Fruit fly (Drosophila melanogaster) whole organism, embryonic: ENCODE measurements around the gene LSm3.

Source experiments
- Abd-B ChIP-seq: fragments of 200-800 bp; sonication (Bioruptor generic); optimal IDR thresholded peaks from 2 replicates; lab custom pipeline; 2018; ENCODE audit warnings: missing biosample characterization, mild to moderate bottlenecking, missing genetic modification characterization, moderate library complexity
- Bteb2 ChIP-seq: fragments of 200-800 bp; sonication (Bioruptor generic); optimal IDR thresholded peaks from 2 replicates; lab custom pipeline; 2016; ENCODE audit warnings: missing biosample characterization, missing genetic modification characterization
- C15 ChIP-seq: fragments of 200-800 bp; sonication (Bioruptor generic); IDR thresholded peaks from 3 replicates; pipeline ENCODE4 v1.3.6; 2022; ENCODE audit warnings: missing biosample characterization, missing genetic modification characterization
- CG10209 ChIP-seq: fragments of 200-800 bp; sonication (Bioruptor generic); optimal IDR thresholded peaks from 3 replicates; lab custom pipeline; 2017; ENCODE audit warnings: missing biosample characterization, mild to moderate bottlenecking, missing genetic modification characterization, missing genetic modification reagents
- CG10274 ChIP-seq: fragments of 200-800 bp; sonication (Bioruptor generic); optimal IDR thresholded peaks from 3 replicates; lab custom pipeline; 2017; ENCODE audit warnings: missing biosample characterization, mild to moderate bottlenecking, missing genetic modification characterization
- CG11085 ChIP-seq: fragments of 200-800 bp; sonication (Bioruptor generic); IDR thresholded peaks from 2 replicates; pipeline ENCODE4 v1.3.6; 2022; ENCODE audit warnings: missing biosample characterization, missing genetic modification characterization
- CG13424 ChIP-seq: fragments of 200-800 bp; sonication (Bioruptor generic); optimal IDR thresholded peaks from 2 replicates; lab custom pipeline; 2019; ENCODE audit warnings: missing biosample characterization, mild to moderate bottlenecking, missing genetic modification characterization, moderate library complexity
- CG13624 ChIP-seq: fragments of 200-800 bp; sonication (Bioruptor generic); optimal IDR thresholded peaks from 2 replicates; lab custom pipeline; 2016; ENCODE audit warnings: missing biosample characterization, missing genetic modification characterization
- CG13894 ChIP-seq: fragments of 200-800 bp; sonication (Bioruptor generic); optimal IDR thresholded peaks from 3 replicates; lab custom pipeline; 2018; ENCODE audit warnings: missing biosample characterization, mild to moderate bottlenecking, missing genetic modification characterization, moderate library complexity
- CG15601 ChIP-seq: fragments of 200-800 bp; sonication (Bioruptor generic); optimal IDR thresholded peaks from 3 replicates; lab custom pipeline; 2019; ENCODE audit warnings: missing biosample characterization, mild to moderate bottlenecking, missing genetic modification characterization, moderate library complexity
- CG17328 ChIP-seq: fragments of 200-800 bp; sonication (Bioruptor generic); IDR thresholded peaks from 2 replicates; pipeline ENCODE4 v1.3.6; 2022; ENCODE audit warnings: missing biosample characterization, missing genetic modification characterization
- CG17912 ChIP-seq: fragments of 200-800 bp; sonication (Bioruptor generic); optimal IDR thresholded peaks from 2 replicates; lab custom pipeline; 2018; ENCODE audit warnings: missing biosample characterization, mild to moderate bottlenecking, missing genetic modification characterization
- CG2678 ChIP-seq: fragments of 200-800 bp; sonication (Bioruptor generic); optimal IDR thresholded peaks from 3 replicates; lab custom pipeline; 2019; ENCODE audit warnings: missing biosample characterization, mild to moderate bottlenecking, missing genetic modification characterization, moderate library complexity
- CG33213 ChIP-seq: fragments of 200-800 bp; sonication (Bioruptor generic); optimal IDR thresholded peaks from 3 replicates; lab custom pipeline; 2016; ENCODE audit warnings: missing biosample characterization, missing genetic modification characterization
- CG3838 ChIP-seq: fragments of 200-800 bp; sonication (Bioruptor generic); optimal IDR thresholded peaks from 3 replicates; lab custom pipeline; 2016; ENCODE audit warnings: missing biosample characterization, missing genetic modification characterization
- CG42726 ChIP-seq: fragments of 200-800 bp; sonication (Bioruptor generic); IDR thresholded peaks from 2 replicates; pipeline ENCODE4 v1.3.6; 2022; ENCODE audit warnings: missing biosample characterization, missing genetic modification characterization; ENCODE audit not compliant: partially characterized antibody
- CG4282 ChIP-seq: fragments of 200-800 bp; sonication (Bioruptor generic); optimal IDR thresholded peaks from 2 replicates; lab custom pipeline; 2016; ENCODE audit warnings: missing biosample characterization, missing genetic modification characterization
- CG7271 ChIP-seq: fragments of 200-800 bp; sonication (Bioruptor generic); optimal IDR thresholded peaks from 2 replicates; lab custom pipeline; 2018; ENCODE audit warnings: missing biosample characterization, mild to moderate bottlenecking, missing genetic modification characterization, moderate library complexity
- CG8388 ChIP-seq: fragments of 200-800 bp; sonication (Bioruptor generic); optimal IDR thresholded peaks from 2 replicates; lab custom pipeline; 2019; ENCODE audit warnings: missing biosample characterization, mild to moderate bottlenecking, missing genetic modification characterization, moderate library complexity
- CG9215 ChIP-seq: fragments of 200-800 bp; sonication (Bioruptor generic); IDR thresholded peaks from 2 replicates; pipeline ENCODE4 v1.3.6; 2022; ENCODE audit warnings: missing biosample characterization, missing genetic modification characterization
- CG9797 ChIP-seq: fragments of 200-800 bp; sonication (Bioruptor generic); optimal IDR thresholded peaks from 3 replicates; lab custom pipeline; 2018; ENCODE audit warnings: missing biosample characterization, mild to moderate bottlenecking, missing genetic modification characterization
- CG9876 ChIP-seq: fragments of 200-800 bp; sonication (Bioruptor generic); optimal IDR thresholded peaks from 2 replicates; lab custom pipeline; 2016; ENCODE audit warnings: missing biosample characterization, missing genetic modification characterization
- CoRest ChIP-seq: fragments of 200-800 bp; sonication (Bioruptor generic); optimal IDR thresholded peaks from 3 replicates; lab custom pipeline; 2018; ENCODE audit warnings: missing biosample characterization, mild to moderate bottlenecking, missing genetic modification characterization, moderate library complexity
- D19A ChIP-seq: fragments of 200-800 bp; optimal IDR thresholded peaks from 3 replicates; lab custom pipeline; 2019; ENCODE audit warnings: missing biosample characterization, mild to moderate bottlenecking, missing genetic modification characterization, moderate library complexity
- Ets97D ChIP-seq: fragments of 200-800 bp; sonication (Bioruptor generic); optimal IDR thresholded peaks from 3 replicates; lab custom pipeline; 2016; ENCODE audit warnings: missing biosample characterization, missing genetic modification characterization
- Hmx ChIP-seq: fragments of 200-800 bp; sonication (Bioruptor generic); optimal IDR thresholded peaks from 2 replicates; lab custom pipeline; 2016; ENCODE audit warnings: missing biosample characterization, missing genetic modification characterization
- MESR4 ChIP-seq: fragments of 200-800 bp; sonication (Bioruptor generic); optimal IDR thresholded peaks from 2 replicates; lab custom pipeline; 2018; ENCODE audit warnings: missing biosample characterization, mild to moderate bottlenecking, missing genetic modification characterization, moderate library complexity
- MTF-1 ChIP-seq: fragments of 200-800 bp; sonication (Bioruptor generic); optimal IDR thresholded peaks from 2 replicates; lab custom pipeline; 2018; ENCODE audit warnings: missing biosample characterization, mild to moderate bottlenecking, missing genetic modification characterization, borderline replicate concordance
- Pdp1 ChIP-seq, 2 experiments: fragments of 200-800 bp; sonication (Bioruptor generic); optimal IDR thresholded peaks; 3 replicates each; lab custom pipeline; 2016; ENCODE audit warnings: missing biosample characterization in 2 of 2, missing genetic modification characterization in 2 of 2, mild to moderate bottlenecking in 1 of 2, moderate library complexity in 1 of 2
- Sox100B ChIP-seq: fragments of 200-800 bp; sonication (Bioruptor generic); optimal IDR thresholded peaks from 3 replicates; lab custom pipeline; 2018; ENCODE audit warnings: missing biosample characterization, mild to moderate bottlenecking, missing genetic modification characterization
- ara ChIP-seq: fragments of 200-800 bp; sonication (Bioruptor generic); IDR thresholded peaks from 2 replicates; pipeline ENCODE4 v1.3.6; 2022; ENCODE audit warnings: missing biosample characterization, missing genetic modification characterization
- bcd ChIP-seq: fragments of 200-800 bp; sonication (Bioruptor generic); optimal IDR thresholded peaks from 2 replicates; lab custom pipeline; 2017; ENCODE audit warnings: missing biosample characterization, mild to moderate bottlenecking, missing genetic modification characterization
- cas ChIP-seq: fragments of 200-800 bp; sonication (Bioruptor generic); IDR thresholded peaks from 2 replicates; pipeline ENCODE4 v1.3.6; 2022; ENCODE audit warnings: missing biosample characterization, missing genetic modification characterization
- ci ChIP-seq: fragments of 200-800 bp; sonication (Bioruptor generic); IDR thresholded peaks from 3 replicates; pipeline ENCODE4 v1.3.6; 2022; ENCODE audit warnings: missing biosample characterization, missing genetic modification characterization
- dmrt99B ChIP-seq: fragments of 200-800 bp; sonication (Bioruptor generic); optimal IDR thresholded peaks from 2 replicates; lab custom pipeline; 2018; ENCODE audit warnings: missing biosample characterization, mild to moderate bottlenecking, missing genetic modification characterization, moderate library complexity
- dpn ChIP-seq, 2 experiments: fragments of 200-800 bp; sonication (Bioruptor generic); optimal IDR thresholded peaks; 3 replicates each; lab custom pipeline; 2016; ENCODE audit warnings: missing biosample characterization in 2 of 2, missing genetic modification characterization in 2 of 2
- fd3F ChIP-seq: fragments of 200-800 bp; sonication (Bioruptor generic); optimal IDR thresholded peaks from 2 replicates; lab custom pipeline; 2018; ENCODE audit warnings: missing biosample characterization, mild to moderate bottlenecking, missing genetic modification characterization, moderate library complexity
- gt ChIP-seq: fragments of 200-800 bp; sonication (Bioruptor generic); IDR thresholded peaks from 2 replicates; pipeline ENCODE4 v1.3.6; 2022; ENCODE audit warnings: missing biosample characterization, missing genetic modification characterization
- h ChIP-seq: fragments of >200 bp; optimal IDR thresholded peaks from 2 replicates; lab custom pipeline; 2017
- mirr ChIP-seq: fragments of 200-800 bp; sonication (Bioruptor generic); optimal IDR thresholded peaks from 3 replicates; lab custom pipeline; 2018; ENCODE audit warnings: missing biosample characterization, mild to moderate bottlenecking, missing genetic modification characterization
- mld ChIP-seq: fragments of 200-800 bp; sonication (Bioruptor generic); IDR thresholded peaks from 3 replicates; pipeline ENCODE4 v1.3.6; 2022; ENCODE audit warnings: missing biosample characterization, missing genetic modification characterization; ENCODE audit not compliant: partially characterized antibody
- nerfin-1 ChIP-seq: fragments of 200-800 bp; sonication (Bioruptor generic); optimal IDR thresholded peaks from 3 replicates; lab custom pipeline; 2019; ENCODE audit warnings: missing biosample characterization, mild to moderate bottlenecking, missing genetic modification characterization, moderate library complexity
- nmo ChIP-seq: fragments of 200-800 bp; sonication (Bioruptor generic); optimal IDR thresholded peaks from 2 replicates; lab custom pipeline; 2018; ENCODE audit warnings: missing biosample characterization, mild to moderate bottlenecking, missing genetic modification characterization, moderate library complexity
- odd ChIP-seq: fragments of 200-800 bp; sonication (Bioruptor generic); optimal IDR thresholded peaks from 2 replicates; lab custom pipeline; 2017; ENCODE audit warnings: missing biosample characterization, mild to moderate bottlenecking, missing genetic modification characterization
- org-1 ChIP-seq: fragments of 200-800 bp; sonication (Bioruptor generic); optimal IDR thresholded peaks from 2 replicates; lab custom pipeline; 2017; ENCODE audit warnings: missing biosample characterization, missing genetic modification characterization
- sc ChIP-seq, 3 experiments: fragments of >200 bp in 2 of 3; fragments of 200-800 bp in 1 of 3; sonication (Bioruptor generic) in 1 of 3; optimal IDR thresholded peaks; 2 replicates in 2 of 3; 3 replicates in 1 of 3; lab custom pipeline; 2017; ENCODE audit warnings: mild to moderate bottlenecking in 1 of 3, missing biosample characterization in 1 of 3, missing genetic modification characterization in 1 of 3, missing genetic modification reagents in 1 of 3
- scrt ChIP-seq: fragments of 200-800 bp; sonication (Bioruptor generic); optimal IDR thresholded peaks from 2 replicates; lab custom pipeline; 2018; ENCODE audit warnings: missing biosample characterization, mild to moderate bottlenecking, missing genetic modification characterization, moderate library complexity
- slou ChIP-seq: fragments of 200-800 bp; sonication (Bioruptor generic); optimal IDR thresholded peaks from 3 replicates; lab custom pipeline; 2016; ENCODE audit warnings: missing biosample characterization, missing genetic modification characterization
- slp2 ChIP-seq: fragments of 200-800 bp; sonication (Bioruptor generic); optimal IDR thresholded peaks from 2 replicates; lab custom pipeline; 2016; ENCODE audit warnings: missing biosample characterization, missing genetic modification characterization
- ssp ChIP-seq: fragments of 200-800 bp; sonication (Bioruptor generic); IDR thresholded peaks from 2 replicates; pipeline ENCODE4 v1.3.6; 2022; ENCODE audit warnings: missing biosample characterization, missing genetic modification characterization
- wor ChIP-seq: fragments of 200-800 bp; sonication (Bioruptor generic); IDR thresholded peaks from 2 replicates; pipeline ENCODE4 v1.3.6; 2022; ENCODE audit warnings: missing biosample characterization, missing genetic modification characterization

LSm3 gene

DNA sequence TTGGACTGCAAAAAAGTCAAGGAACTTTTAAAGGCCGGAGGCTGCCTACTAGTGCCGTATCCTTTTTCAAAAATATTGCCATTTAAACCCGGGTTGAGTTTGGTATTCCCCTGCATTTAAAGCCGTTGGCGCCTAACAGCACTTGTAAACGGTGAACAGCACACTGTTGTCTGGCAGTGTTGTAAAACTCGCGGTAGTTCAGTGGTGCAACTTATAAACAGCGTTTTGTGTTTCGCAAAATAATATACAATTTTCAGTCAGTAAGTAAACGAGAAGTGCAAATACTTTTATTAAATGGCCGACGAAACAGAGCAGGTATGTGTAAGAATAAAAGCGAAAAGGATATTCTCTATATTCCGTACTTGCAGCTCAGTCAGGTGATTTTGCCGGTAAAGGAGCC, at the start of gene LSm3 (continued):
- no peak for TF ChIP-seq CG4282 (GFP tag; lab: Kevin White, UChicago)
- TF ChIP-seq CG11085 (GFP tag; lab: Robert Waterston, UW), result no peak
- no peak for TF ChIP-seq CG3838 (GFP tag; lab: Kevin White, UChicago)
- TF ChIP-seq CG9797, result peak; percentile 19
- TF ChIP-seq scrt (GFP tag; lab: Kevin White, UChicago), result no peak
- TF ChIP-seq CG2678 (tag; lab: Kevin White, UChicago), result no peak
- no peak for TF ChIP-seq C15 (GFP tag; lab: Robert Waterston, UW)
- TF ChIP-seq Pdp1 (GFP tag; optimal IDR thresholded peaks at IDR 0.05; lab: Kevin White, UChicago), result peak in 1 of 2 experiments; percentile 1
- peak; percentile 47 for TF ChIP-seq CoRest (tag; lab: Kevin White, UChicago)
- TF ChIP-seq Abd-B, result no peak
- no peak for TF ChIP-seq Sox100B
- TF ChIP-seq bcd (GFP tag; lab: Kevin White, UChicago), result no peak
- 0 out of 3 replicates have a peak, but pooled peaks have one; percentile 51 for TF ChIP-seq ci (GFP tag; lab: Robert Waterston, UW)
- TF ChIP-seq CG17912 (GFP tag; lab: Kevin White, UChicago), result no peak
- TF ChIP-seq wor (GFP tag; lab: Robert Waterston, UW), result no peak
- peak; percentile 28 for TF ChIP-seq MESR4 (GFP tag; lab: Kevin White, UChicago)
- TF ChIP-seq cas (GFP tag; lab: Robert Waterston, UW), result no peak
- no peak for TF ChIP-seq mirr (GFP tag; lab: Kevin White, UChicago)
- no peak for TF ChIP-seq CG13894 (tag; lab: Kevin White, UChicago)
- no peak for TF ChIP-seq ssp (GFP tag; lab: Robert Waterston, UW)
- TF ChIP-seq CG9215 (GFP tag; lab: Robert Waterston, UW), result no peak
- TF ChIP-seq Ets97D, result peak; percentile 25
- TF ChIP-seq CG9876, result no peak
- no peak for TF ChIP-seq Hmx
- TF ChIP-seq nerfin-1 (tag; lab: Kevin White, UChicago), result no peak
- no peak for TF ChIP-seq sc (optimal IDR thresholded peaks at IDR 0.05; lab: Kevin White, UChicago)
- no peak for TF ChIP-seq sc (GFP tag; optimal IDR thresholded peaks at IDR 0.05; lab: Kevin White, UChicago)
- no peak for TF ChIP-seq CG10274 (GFP tag; lab: Kevin White, UChicago)
- no peak for TF ChIP-seq ara
- no peak for TF ChIP-seq CG15601 (tag; lab: Kevin White, UChicago)
- no peak for TF ChIP-seq dpn (GFP tag; optimal IDR thresholded peaks at IDR 0.05; lab: Kevin White, UChicago)
- TF ChIP-seq org-1 (GFP tag; lab: Kevin White, UChicago), result no peak
- TF ChIP-seq CG8388 (GFP tag; lab: Kevin White, UChicago), result no peak
- TF ChIP-seq CG13424, result no peak
- no peak for TF ChIP-seq fd3F
- TF ChIP-seq CG10209 (GFP tag; lab: Kevin White, UChicago), result no peak
- no peak for TF ChIP-seq CG13624 (GFP tag; lab: Kevin White, UChicago)
- TF ChIP-seq h (lab: Kevin White, UChicago), result no peak
- no peak for TF ChIP-seq nmo (GFP tag; lab: Kevin White, UChicago)
- TF ChIP-seq CG17328 (GFP tag; lab: Robert Waterston, UW), result no peak
- TF ChIP-seq CG33213 (GFP tag; lab: Kevin White, UChicago), result no peak
- TF ChIP-seq Bteb2 (GFP tag; lab: Kevin White, UChicago), result no peak
- no peak for TF ChIP-seq dmrt99B (tag; lab: Kevin White, UChicago)
- no peak for TF ChIP-seq slou
- no peak for TF ChIP-seq mld (GFP tag; lab: Robert Waterston, UW)
- no peak for TF ChIP-seq MTF-1 (GFP tag; lab: Kevin White, UChicago)
- TF ChIP-seq gt, result no peak
- no peak for TF ChIP-seq CG7271 (tag; lab: Kevin White, UChicago)
- TF ChIP-seq D19A, result no peak
- no peak for TF ChIP-seq CG42726 (GFP tag; lab: Robert Waterston, UW)
- TF ChIP-seq odd (GFP tag; lab: Kevin White, UChicago), result no peak
- no peak for TF ChIP-seq slp2
